Worm (Caenorhabditis elegans): ENCODE results near the gene unc-83.

DNA sequence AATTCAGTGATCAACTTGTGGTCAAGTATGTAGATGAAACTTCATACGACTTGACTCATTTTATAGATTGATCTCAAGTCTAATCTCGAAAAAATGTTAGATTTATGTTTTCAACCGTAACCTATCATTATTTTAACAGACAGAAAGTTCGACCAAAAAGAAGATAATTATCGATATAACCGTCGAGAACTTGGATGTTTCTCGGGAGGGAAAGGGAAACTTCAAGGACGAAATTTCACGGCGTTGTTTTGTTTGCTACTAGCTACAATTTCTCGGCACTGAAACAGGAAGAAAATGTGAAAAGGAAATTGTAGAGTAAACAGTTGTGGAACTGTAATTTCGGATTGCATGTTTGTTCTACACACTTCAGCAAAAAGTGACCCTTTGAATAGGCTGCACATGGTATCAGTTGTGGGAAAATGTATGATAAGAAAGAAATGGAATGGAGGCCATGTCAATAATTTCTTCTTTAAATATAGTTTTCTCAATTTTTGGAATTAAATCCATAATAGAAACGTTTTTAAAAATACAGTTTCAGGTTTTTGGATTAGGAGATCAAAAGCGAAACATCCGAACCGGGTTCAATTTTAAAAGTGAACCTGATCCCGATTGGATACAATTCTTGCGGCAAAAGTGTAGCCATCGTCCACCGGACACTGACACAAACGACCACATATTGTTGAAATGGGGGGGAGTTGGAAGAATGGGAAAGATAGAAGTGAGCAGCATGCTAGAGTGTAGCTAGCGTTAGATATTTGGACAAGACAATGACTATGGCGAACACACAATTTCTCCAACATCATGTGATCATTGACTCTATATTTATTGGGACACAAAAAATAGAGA lies 34.1 kb upstream of the unc-83 start:
- TF ChIP-seq lsl-1 (GFP tag; optimal IDR thresholded peaks at IDR 0.05) (no peak), nfya-1 (tag; optimal IDR thresholded peaks at IDR 0.05; ENCODE audit: borderline replicate concordance, insufficient read depth) (no peak), ztf-26 (tag; optimal IDR thresholded peaks at IDR 0.05) (no peak), B0019.2 (GFP tag; conservative IDR thresholded peaks at IDR 0.05) (no peak), nhr-90 (tag; optimal IDR thresholded peaks at IDR 0.05) (no peak), ama-1 (optimal IDR thresholded peaks at IDR 0.05) (no peak), ama-1 (GFP tag; optimal IDR thresholded peaks at IDR 0.05) (peak in 1 of 2 experiments; percentile 8), F57C9.4 (tag; optimal IDR thresholded peaks at IDR 0.05) (no peak), ztf-6 (GFP tag; IDR thresholded peaks at IDR 0.05) (no peak), B0261.1 (tag; optimal IDR thresholded peaks at IDR 0.05) (no peak), tlf-1 (GFP tag; optimal IDR thresholded peaks at IDR 0.05) (no peak), dox-1 (GFP tag; IDR thresholded peaks at IDR 0.05) (no peak), snpc-1.1 (tag; optimal IDR thresholded peaks at IDR 0.05; ENCODE audit: insufficient read depth) (no peak), lin-40 (tag; optimal IDR thresholded peaks at IDR 0.05) (no peak)

Measured in whole organism, young adult.